Fruit fly (Drosophila melanogaster) whole organism, embryonic: Measurements from ENCODE around the gene Smvt.

Experiments used
- CG12071 ChIP-seq: fragments of 200-800 bp; sonication (Bioruptor generic); optimal IDR thresholded peaks from 3 replicates; lab custom pipeline; 2018; ENCODE audit warnings: missing biosample characterization, mild to moderate bottlenecking, missing genetic modification characterization
- CG14050 ChIP-seq: fragments of 200-800 bp; sonication (Bioruptor generic); IDR thresholded peaks from 3 replicates; pipeline ENCODE4 v1.3.6; 2022; ENCODE audit warnings: missing biosample characterization, missing genetic modification characterization
- CrebB ChIP-seq: fragments of 200-800 bp; sonication (Bioruptor generic); optimal IDR thresholded peaks from 3 replicates; lab custom pipeline; 2018; ENCODE audit warnings: missing biosample characterization, mild to moderate bottlenecking, missing genetic modification characterization
- Ets65A ChIP-seq: fragments of 200-800 bp; sonication (Bioruptor generic); peaks from one replicate; lab custom pipeline; 2016; ENCODE audit warnings: missing biosample characterization, missing genetic modification characterization
- Gsc ChIP-seq: fragments of 200-800 bp; sonication (Bioruptor generic); IDR thresholded peaks from 2 replicates; pipeline ENCODE4 v1.3.6; 2022; ENCODE audit warnings: missing biosample characterization, missing genetic modification characterization
- Tbp ChIP-seq: fragments of >200 bp; optimal IDR thresholded peaks from 2 replicates; lab custom pipeline; 2018; ENCODE audit warnings: missing biosample characterization, missing genetic modification characterization
- cato ChIP-seq: fragments of 200-800 bp; sonication (Bioruptor generic); optimal IDR thresholded peaks from 2 replicates; lab custom pipeline; 2016; ENCODE audit warnings: missing biosample characterization, missing genetic modification characterization, borderline replicate concordance
- hth ChIP-seq: fragments of >200 bp; optimal IDR thresholded peaks from 2 replicates; lab custom pipeline; 2017; ENCODE audit warnings: inconsistent platforms
- insv ChIP-seq, 2 experiments: fragments of 200-800 bp; sonication (Bioruptor generic); optimal IDR thresholded peaks; 3 replicates each; lab custom pipeline; 2016 to 2018; ENCODE audit warnings: missing biosample characterization in 2 of 2, missing genetic modification characterization in 2 of 2
- ttk ChIP-seq: fragments of 200-800 bp; sonication (Bioruptor generic); IDR thresholded peaks from 2 replicates; pipeline ENCODE4 v2.1.2; 2022; ENCODE audit warnings: missing biosample characterization, missing genetic modification characterization

- TF ChIP-seq CG12071 (GFP tag; lab: Kevin White, UChicago), result peak; percentile 9
- peak; percentile 82 for TF ChIP-seq Ets65A
- TF ChIP-seq Tbp (GFP tag; lab: Kevin White, UChicago), result no peak
- no peak for TF ChIP-seq hth (lab: Kevin White, UChicago)
- no peak for TF ChIP-seq CrebB (tag; lab: Kevin White, UChicago)
- TF ChIP-seq ttk (GFP tag; lab: Robert Waterston, UW), result peak; percentile 88
- peak; percentile 56; the same call in 2 of the 3 replicates for TF ChIP-seq CG14050 (GFP tag; lab: Robert Waterston, UW)
- TF ChIP-seq cato, result peak; percentile 60
- TF ChIP-seq insv (GFP tag; optimal IDR thresholded peaks at IDR 0.05; lab: Kevin White, UChicago), result peak in 1 of 2 experiments; percentile 42
- TF ChIP-seq Gsc, result no peak
Measured at dm6 chr3R:31776583-31777362, 15.4 kb upstream of the Smvt start, which contains the start of the genes CG2126 and faf.
